Fruit fly (Drosophila melanogaster) whole organism, prepupa: ENCODE measurements around the gene mwh.

Experiments used
- Blimp-1 ChIP-seq: fragments of 200-800 bp; sonication (Bioruptor generic); optimal IDR thresholded peaks from 3 replicates; lab custom pipeline; 2017; ENCODE audit warnings: missing biosample characterization, missing genetic modification characterization, mild to moderate bottlenecking, moderate library complexity, missing genetic modification reagents
- CG10631 ChIP-seq: fragments of 200-800 bp; sonication (Bioruptor generic); optimal IDR thresholded peaks from 2 replicates; lab custom pipeline; 2016; ENCODE audit warnings: missing biosample characterization, missing genetic modification characterization
- CG11902 ChIP-seq: fragments of 200-800 bp; sonication (Bioruptor generic); optimal IDR thresholded peaks from 3 replicates; lab custom pipeline; 2016; ENCODE audit warnings: missing biosample characterization, missing genetic modification characterization
- CG6163 ChIP-seq: fragments of 200-800 bp; sonication (Bioruptor generic); IDR thresholded peaks from 3 replicates; pipeline ENCODE4 v1.3.6; 2022; ENCODE audit warnings: missing biosample characterization, missing genetic modification characterization
- CG6276 ChIP-seq: fragments of 200-800 bp; sonication (Bioruptor generic); optimal IDR thresholded peaks from 2 replicates; lab custom pipeline; 2017; ENCODE audit warnings: missing biosample characterization, mild to moderate bottlenecking, missing genetic modification characterization
- CG6854 ChIP-seq: fragments of 200-800 bp; sonication (Bioruptor generic); optimal IDR thresholded peaks from 2 replicates; lab custom pipeline; 2017; ENCODE audit warnings: missing biosample characterization, mild to moderate bottlenecking, missing genetic modification characterization
- Eip93F ChIP-seq: fragments of 200-800 bp; sonication (Bioruptor generic); optimal IDR thresholded peaks from 2 replicates; lab custom pipeline; 2016; ENCODE audit warnings: missing biosample characterization, mild to moderate bottlenecking, missing genetic modification characterization
- Gug ChIP-seq: fragments of 200-800 bp; sonication (Bioruptor generic); IDR thresholded peaks from 2 replicates; pipeline ENCODE4 v1.3.6; 2022; ENCODE audit warnings: missing biosample characterization, missing genetic modification characterization
- OdsH ChIP-seq: fragments of 200-800 bp; sonication (Bioruptor generic); optimal IDR thresholded peaks from 3 replicates; lab custom pipeline; 2016; ENCODE audit warnings: missing biosample characterization, missing genetic modification characterization
- Sox102F ChIP-seq: fragments of 200-800 bp; sonication (Bioruptor generic); optimal IDR thresholded peaks from 2 replicates; lab custom pipeline; 2016; ENCODE audit warnings: missing biosample characterization, mild to moderate bottlenecking, missing genetic modification characterization
- lz ChIP-seq: fragments of 200-800 bp; sonication (Bioruptor generic); optimal IDR thresholded peaks from 3 replicates; lab custom pipeline; 2016; ENCODE audit warnings: missing biosample characterization, missing genetic modification characterization

dm6 chr3L:1208206-1208605 is 7.6 kb downstream of the mwh start:
- no peak for TF ChIP-seq OdsH (GFP tag; lab: Kevin White, UChicago)
- no peak for TF ChIP-seq Gug (GFP tag; lab: Robert Waterston, UW)
- TF ChIP-seq CG6276 (GFP tag; lab: Kevin White, UChicago) = no peak
- no peak for TF ChIP-seq CG6163 (GFP tag; lab: Robert Waterston, UW)
- no peak for TF ChIP-seq Blimp-1 (GFP tag; lab: Kevin White, UChicago)
- TF ChIP-seq CG11902 (GFP tag; lab: Kevin White, UChicago) = no peak
- no peak for TF ChIP-seq lz
- TF ChIP-seq Sox102F (GFP tag; lab: Kevin White, UChicago) = no peak
- TF ChIP-seq CG6854 (GFP tag; lab: Kevin White, UChicago) = no peak
- TF ChIP-seq Eip93F (GFP tag; lab: Kevin White, UChicago) = no peak
- TF ChIP-seq CG10631 (GFP tag; lab: Kevin White, UChicago) = no peak
